Fruit fly (Drosophila melanogaster) whole organism, embryonic: ENCODE results near the gene rngo.

Source experiments
- Bgb ChIP-seq: fragments of 200-800 bp; sonication (Bioruptor generic); IDR thresholded peaks from 2 replicates; pipeline ENCODE4 v1.3.6; 2022; ENCODE audit warnings: missing biosample characterization, missing genetic modification characterization; ENCODE audit not compliant: partially characterized antibody
- CG1024 ChIP-seq: fragments of 200-800 bp; sonication (Bioruptor generic); IDR thresholded peaks from 2 replicates; pipeline ENCODE4 v1.3.6; 2022; ENCODE audit warnings: missing biosample characterization, missing genetic modification characterization
- CG10366 ChIP-seq: fragments of 200-800 bp; sonication (Bioruptor generic); IDR thresholded peaks from 2 replicates; pipeline ENCODE4 v1.3.6; 2022; ENCODE audit warnings: missing biosample characterization, missing genetic modification characterization
- CG11723 ChIP-seq: fragments of 200-800 bp; sonication (Bioruptor generic); optimal IDR thresholded peaks from 2 replicates; lab custom pipeline; 2017; ENCODE audit warnings: missing biosample characterization, mild to moderate bottlenecking, missing genetic modification characterization
- CG15011 ChIP-seq: fragments of 200-800 bp; sonication (Bioruptor generic); optimal IDR thresholded peaks from 3 replicates; lab custom pipeline; 2018; ENCODE audit warnings: missing biosample characterization, mild to moderate bottlenecking, missing genetic modification characterization
- CG17328 ChIP-seq: fragments of 200-800 bp; sonication (Bioruptor generic); IDR thresholded peaks from 2 replicates; pipeline ENCODE4 v1.3.6; 2022; ENCODE audit warnings: missing biosample characterization, missing genetic modification characterization
- CG17912 ChIP-seq: fragments of 200-800 bp; sonication (Bioruptor generic); optimal IDR thresholded peaks from 2 replicates; lab custom pipeline; 2018; ENCODE audit warnings: missing biosample characterization, mild to moderate bottlenecking, missing genetic modification characterization
- CG31388 ChIP-seq: fragments of 200-800 bp; sonication (Bioruptor generic); optimal IDR thresholded peaks from 2 replicates; lab custom pipeline; 2016; ENCODE audit warnings: missing biosample characterization, missing genetic modification characterization
- CG33213 ChIP-seq: fragments of 200-800 bp; sonication (Bioruptor generic); optimal IDR thresholded peaks from 3 replicates; lab custom pipeline; 2016; ENCODE audit warnings: missing biosample characterization, missing genetic modification characterization
- CG4328 ChIP-seq: fragments of 200-800 bp; sonication (Bioruptor generic); optimal IDR thresholded peaks from 3 replicates; lab custom pipeline; 2017; ENCODE audit warnings: missing biosample characterization, missing genetic modification reagents, missing genetic modification characterization
- CG6654 ChIP-seq: fragments of 200-800 bp; sonication (Bioruptor generic); optimal IDR thresholded peaks from 2 replicates; lab custom pipeline; 2017; ENCODE audit warnings: missing biosample characterization, mild to moderate bottlenecking, missing genetic modification characterization
- CG6683 ChIP-seq: fragments of 200-800 bp; sonication (Bioruptor generic); optimal IDR thresholded peaks from 2 replicates; lab custom pipeline; 2017; ENCODE audit warnings: missing biosample characterization, mild to moderate bottlenecking, missing genetic modification characterization, missing genetic modification reagents
- CG7963 ChIP-seq: fragments of 200-800 bp; sonication (Bioruptor generic); IDR thresholded peaks from 3 replicates; pipeline ENCODE4 v1.3.6; 2022; ENCODE audit warnings: missing biosample characterization, missing genetic modification characterization; ENCODE audit not compliant: partially characterized antibody
- CG9876 ChIP-seq: fragments of 200-800 bp; sonication (Bioruptor generic); optimal IDR thresholded peaks from 2 replicates; lab custom pipeline; 2016; ENCODE audit warnings: missing biosample characterization, missing genetic modification characterization
- D19A ChIP-seq: fragments of 200-800 bp; optimal IDR thresholded peaks from 3 replicates; lab custom pipeline; 2019; ENCODE audit warnings: missing biosample characterization, mild to moderate bottlenecking, missing genetic modification characterization, moderate library complexity
- D19B ChIP-seq: fragments of 200-800 bp; sonication (Bioruptor generic); optimal IDR thresholded peaks from 2 replicates; lab custom pipeline; 2017; ENCODE audit warnings: missing biosample characterization, mild to moderate bottlenecking, missing genetic modification characterization
- Dad ChIP-seq: fragments of 200-800 bp; sonication (Bioruptor generic); optimal IDR thresholded peaks from 3 replicates; lab custom pipeline; 2016; ENCODE audit warnings: missing biosample characterization, missing genetic modification characterization
- Deaf1 ChIP-seq: fragments of 200-800 bp; optimal IDR thresholded peaks from 3 replicates; lab custom pipeline; 2019; ENCODE audit warnings: missing biosample characterization, mild to moderate bottlenecking, missing genetic modification characterization, moderate library complexity
- Dfd ChIP-seq, 2 experiments: fragments of >200 bp; optimal IDR thresholded peaks; 2 replicates each; lab custom pipeline; 2017; ENCODE audit warnings: missing biosample characterization in 2 of 2, missing genetic modification characterization in 2 of 2
- Elba2 ChIP-seq: fragments of 200-800 bp; sonication (Bioruptor generic); optimal IDR thresholded peaks from 3 replicates; lab custom pipeline; 2016; ENCODE audit warnings: missing biosample characterization, missing genetic modification characterization
- H15 ChIP-seq: fragments of 200-800 bp; sonication (Bioruptor generic); IDR thresholded peaks from 3 replicates; pipeline ENCODE4 v1.3.6; 2022; ENCODE audit warnings: missing biosample characterization, missing genetic modification characterization
- Hey ChIP-seq: fragments of 200-800 bp; sonication (Bioruptor generic); optimal IDR thresholded peaks from 3 replicates; lab custom pipeline; 2018; ENCODE audit warnings: missing biosample characterization, mild to moderate bottlenecking, missing genetic modification characterization
- Kr ChIP-seq: fragments of 200-800 bp; sonication (Bioruptor generic); optimal IDR thresholded peaks from 2 replicates; lab custom pipeline; 2017; ENCODE audit warnings: missing biosample characterization, mild to moderate bottlenecking, missing genetic modification characterization
- MBD-R2 ChIP-seq: fragments of 200-800 bp; sonication (Bioruptor generic); IDR thresholded peaks from 2 replicates; pipeline ENCODE4 v1.3.6; 2022; ENCODE audit warnings: missing biosample characterization, missing genetic modification characterization
- Mes4 ChIP-seq: fragments of 200-800 bp; sonication (Bioruptor generic); optimal IDR thresholded peaks from 2 replicates; lab custom pipeline; 2016; ENCODE audit warnings: missing biosample characterization, missing genetic modification characterization
- NC2β ChIP-seq: fragments of 200-800 bp; sonication (Bioruptor generic); optimal IDR thresholded peaks from 2 replicates; lab custom pipeline; 2016; ENCODE audit warnings: missing biosample characterization, missing genetic modification characterization
- Nf-YB ChIP-seq: fragments of 200-800 bp; sonication (Bioruptor generic); optimal IDR thresholded peaks from 3 replicates; lab custom pipeline; 2019; ENCODE audit warnings: missing biosample characterization, mild to moderate bottlenecking, missing genetic modification characterization, moderate library complexity
- abd-A ChIP-seq: fragments of 200-800 bp; sonication (Bioruptor generic); optimal IDR thresholded peaks from 3 replicates; lab custom pipeline; 2019; ENCODE audit warnings: missing biosample characterization, mild to moderate bottlenecking, missing genetic modification characterization, moderate library complexity
- bbx ChIP-seq: fragments of 200-800 bp; sonication (Bioruptor generic); IDR thresholded peaks from 2 replicates; pipeline ENCODE4 v1.3.6; 2022; ENCODE audit warnings: missing biosample characterization, missing genetic modification characterization; ENCODE audit not compliant: partially characterized antibody
- br ChIP-seq: fragments of >200 bp; optimal IDR thresholded peaks from 2 replicates; lab custom pipeline; 2017
- cad ChIP-seq: fragments of >200 bp; optimal IDR thresholded peaks from 2 replicates; lab custom pipeline; 2017; ENCODE audit warnings: missing biosample characterization, missing genetic modification characterization
- crol ChIP-seq: fragments of 200-800 bp; sonication (Bioruptor generic); IDR thresholded peaks from 2 replicates; pipeline ENCODE4 v1.3.6; 2022; ENCODE audit warnings: missing biosample characterization, missing genetic modification characterization
- cwo ChIP-seq: fragments of 200-800 bp; sonication (Bioruptor generic); optimal IDR thresholded peaks from 3 replicates; lab custom pipeline; 2017; ENCODE audit warnings: missing biosample characterization, missing genetic modification characterization, mild to moderate bottlenecking, moderate library complexity, missing genetic modification reagents
- fd96Cb ChIP-seq: fragments of 200-800 bp; sonication (Bioruptor generic); optimal IDR thresholded peaks from 2 replicates; lab custom pipeline; 2018; ENCODE audit warnings: missing biosample characterization, mild to moderate bottlenecking, missing genetic modification characterization, moderate library complexity
- gfzf ChIP-seq: fragments of 200-800 bp; sonication (Bioruptor generic); optimal IDR thresholded peaks from 2 replicates; lab custom pipeline; 2016; ENCODE audit warnings: missing biosample characterization, mild to moderate bottlenecking, missing genetic modification characterization, moderate library complexity
- gsb ChIP-seq: fragments of 200-800 bp; sonication (Bioruptor generic); IDR thresholded peaks from 2 replicates; pipeline ENCODE4 v1.3.6; 2022; ENCODE audit warnings: missing biosample characterization, missing genetic modification characterization
- kay ChIP-seq: fragments of 200-800 bp; sonication (Bioruptor generic); optimal IDR thresholded peaks from 2 replicates; lab custom pipeline; 2016; ENCODE audit warnings: missing biosample characterization, missing genetic modification characterization
- lbe ChIP-seq: fragments of 200-800 bp; sonication (Bioruptor generic); optimal IDR thresholded peaks from 2 replicates; lab custom pipeline; 2016; ENCODE audit warnings: missing biosample characterization, mild to moderate bottlenecking, missing genetic modification characterization
- mirr ChIP-seq: fragments of 200-800 bp; sonication (Bioruptor generic); optimal IDR thresholded peaks from 3 replicates; lab custom pipeline; 2018; ENCODE audit warnings: missing biosample characterization, mild to moderate bottlenecking, missing genetic modification characterization
- org-1 ChIP-seq: fragments of 200-800 bp; sonication (Bioruptor generic); optimal IDR thresholded peaks from 2 replicates; lab custom pipeline; 2017; ENCODE audit warnings: missing biosample characterization, missing genetic modification characterization
- p53 ChIP-seq: fragments of 200-800 bp; sonication (Bioruptor generic); optimal IDR thresholded peaks from 2 replicates; lab custom pipeline; 2016; ENCODE audit warnings: missing biosample characterization, missing genetic modification characterization
- pum ChIP-seq: fragments of 200-800 bp; sonication (Bioruptor generic); optimal IDR thresholded peaks from 2 replicates; lab custom pipeline; 2016; ENCODE audit warnings: missing biosample characterization, missing genetic modification characterization
- salm ChIP-seq: fragments of 200-800 bp; sonication (Bioruptor generic); optimal IDR thresholded peaks from 2 replicates; lab custom pipeline; 2018; ENCODE audit warnings: missing biosample characterization, mild to moderate bottlenecking, missing genetic modification characterization
- scrt ChIP-seq: fragments of 200-800 bp; sonication (Bioruptor generic); optimal IDR thresholded peaks from 2 replicates; lab custom pipeline; 2018; ENCODE audit warnings: missing biosample characterization, mild to moderate bottlenecking, missing genetic modification characterization, moderate library complexity
- sima ChIP-seq: fragments of 200-800 bp; sonication (Bioruptor generic); optimal IDR thresholded peaks from 2 replicates; lab custom pipeline; 2016; ENCODE audit warnings: missing biosample characterization, missing genetic modification characterization
- slou ChIP-seq: fragments of 200-800 bp; sonication (Bioruptor generic); optimal IDR thresholded peaks from 3 replicates; lab custom pipeline; 2016; ENCODE audit warnings: missing biosample characterization, missing genetic modification characterization
- ssp ChIP-seq: fragments of 200-800 bp; sonication (Bioruptor generic); IDR thresholded peaks from 2 replicates; pipeline ENCODE4 v1.3.6; 2022; ENCODE audit warnings: missing biosample characterization, missing genetic modification characterization
- stwl ChIP-seq: fragments of 200-800 bp; sonication (Bioruptor generic); optimal IDR thresholded peaks from 3 replicates; lab custom pipeline; 2018; ENCODE audit warnings: missing biosample characterization, mild to moderate bottlenecking, missing genetic modification characterization, moderate library complexity
- wor ChIP-seq: fragments of 200-800 bp; sonication (Bioruptor generic); IDR thresholded peaks from 2 replicates; pipeline ENCODE4 v1.3.6; 2022; ENCODE audit warnings: missing biosample characterization, missing genetic modification characterization
- zen ChIP-seq: fragments of 200-800 bp; sonication (Bioruptor generic); optimal IDR thresholded peaks from 3 replicates; lab custom pipeline; 2018; ENCODE audit warnings: missing biosample characterization, mild to moderate bottlenecking, missing genetic modification characterization, moderate library complexity

rngo gene

DNA sequence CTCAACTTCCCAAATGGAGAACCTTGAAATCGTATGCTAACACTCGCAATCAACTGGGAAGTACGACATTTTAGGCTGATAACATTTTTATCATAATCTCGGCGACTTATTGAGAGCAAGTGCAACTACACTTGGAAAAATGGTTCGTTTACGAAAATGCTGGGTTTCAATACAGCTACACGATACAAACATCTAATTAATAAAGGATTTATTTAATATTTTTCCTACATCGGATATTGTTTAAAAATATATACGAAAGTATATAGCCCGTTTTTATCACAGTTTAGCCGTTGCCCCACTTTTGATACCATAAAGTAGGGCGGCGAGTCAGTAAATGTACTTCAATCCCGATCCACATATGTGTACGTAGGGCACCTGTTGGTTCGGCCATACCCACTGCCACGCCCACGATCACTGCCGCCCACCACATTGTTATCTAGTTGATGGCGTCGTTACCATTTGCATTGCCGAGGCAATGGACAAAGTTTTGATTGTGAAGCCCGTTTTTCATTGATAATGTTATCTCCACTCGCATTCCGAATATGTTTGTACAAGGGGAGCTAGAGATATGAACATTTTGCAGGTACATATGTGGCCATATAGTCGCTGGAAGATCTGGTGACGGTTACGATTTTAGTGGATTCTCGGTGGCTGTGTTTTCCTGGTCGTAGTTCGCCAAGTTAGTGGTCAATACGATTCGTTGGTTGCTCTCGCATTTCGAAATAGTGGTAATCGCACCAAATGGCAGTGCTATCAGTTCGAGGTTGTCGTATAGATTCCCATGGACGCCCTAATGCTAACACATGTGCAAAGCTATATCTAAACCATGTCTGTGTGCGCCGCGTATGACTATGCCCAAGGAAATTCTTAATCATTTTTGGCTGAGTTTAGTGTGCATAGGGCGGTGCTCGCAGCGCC, 26.5 kb upstream of the rngo start, which contains the start of gene Traf-like (continued):
- TF ChIP-seq lbe (GFP tag; lab: Kevin White, UChicago): no peak
- no peak for TF ChIP-seq Kr (GFP tag; lab: Kevin White, UChicago)
- no peak for TF ChIP-seq gsb (GFP tag; lab: Robert Waterston, UW)
- TF ChIP-seq zen (tag; lab: Kevin White, UChicago): no peak
- no peak for TF ChIP-seq Dad (GFP tag; lab: Kevin White, UChicago)
- no peak for TF ChIP-seq ssp (GFP tag; lab: Robert Waterston, UW)
- TF ChIP-seq org-1 (GFP tag; lab: Kevin White, UChicago): no peak
- TF ChIP-seq sima (GFP tag; lab: Kevin White, UChicago): no peak
- peak; percentile 76 for TF ChIP-seq mirr (GFP tag; lab: Kevin White, UChicago)
- TF ChIP-seq Bgb: no peak
- TF ChIP-seq CG6654 (GFP tag; lab: Kevin White, UChicago): no peak
- TF ChIP-seq CG10366 (GFP tag; lab: Robert Waterston, UW): peak; percentile 40; the same call in 1 of the 2 replicates
- TF ChIP-seq CG17328: peak; percentile 11; the same call in 1 of the 2 replicates
- no peak for TF ChIP-seq CG9876
- no peak for TF ChIP-seq Nf-YB
- TF ChIP-seq abd-A (tag; lab: Kevin White, UChicago): no peak
- TF ChIP-seq CG33213 (GFP tag; lab: Kevin White, UChicago): no peak
- no peak for TF ChIP-seq Dfd (GFP tag; optimal IDR thresholded peaks at IDR 0.05; lab: Kevin White, UChicago)
- no peak for TF ChIP-seq CG1024 (GFP tag; lab: Robert Waterston, UW)
- no peak for TF ChIP-seq br (lab: Kevin White, UChicago)
- no peak for TF ChIP-seq CG11723 (GFP tag; lab: Kevin White, UChicago)
- no peak for TF ChIP-seq crol (GFP tag; lab: Robert Waterston, UW)
- TF ChIP-seq CG4328 (GFP tag; lab: Kevin White, UChicago): no peak
- no peak for TF ChIP-seq cwo (GFP tag; lab: Kevin White, UChicago)
- TF ChIP-seq Mes4 (GFP tag; lab: Kevin White, UChicago): no peak
- no peak for TF ChIP-seq pum (GFP tag; lab: Kevin White, UChicago)
- no peak for TF ChIP-seq NC2β (GFP tag; lab: Kevin White, UChicago)
- TF ChIP-seq Deaf1: no peak
- no peak for TF ChIP-seq Elba2 (GFP tag; lab: Kevin White, UChicago)
- no peak for TF ChIP-seq slou (GFP tag; lab: Kevin White, UChicago)
- TF ChIP-seq CG15011 (GFP tag; lab: Kevin White, UChicago): no peak
- TF ChIP-seq p53: no peak
- no peak for TF ChIP-seq CG7963 (GFP tag; lab: Robert Waterston, UW)
- TF ChIP-seq stwl (tag; lab: Kevin White, UChicago): no peak
- TF ChIP-seq wor: no peak
- peak; percentile 44 for TF ChIP-seq D19A
- TF ChIP-seq kay (GFP tag; lab: Kevin White, UChicago): no peak
- no peak for TF ChIP-seq fd96Cb (tag; lab: Kevin White, UChicago)
- no peak for TF ChIP-seq CG17912
- no peak for TF ChIP-seq D19B (GFP tag; lab: Kevin White, UChicago)
- TF ChIP-seq CG6683: no peak
- TF ChIP-seq H15 (GFP tag; lab: Robert Waterston, UW): no peak
- TF ChIP-seq gfzf (GFP tag; lab: Kevin White, UChicago): no peak
- no peak for TF ChIP-seq MBD-R2
- no peak for TF ChIP-seq salm (tag; lab: Kevin White, UChicago)
- no peak for TF ChIP-seq cad (GFP tag; lab: Kevin White, UChicago)
- no peak for TF ChIP-seq CG31388 (GFP tag; lab: Kevin White, UChicago)
- no peak for TF ChIP-seq scrt (GFP tag; lab: Kevin White, UChicago)
- TF ChIP-seq bbx (GFP tag; lab: Robert Waterston, UW): no peak
- peak; percentile 23 for TF ChIP-seq Hey (tag; lab: Kevin White, UChicago)
